Worm (Caenorhabditis elegans): ENCODE results near the gene hif-1.

ce11 chrV:20783642-20784041 lies 3.4 kb downstream of the hif-1 start:
- TF ChIP-seq ceh-30 (tag; optimal IDR thresholded peaks at IDR 0.05) = no peak
- TF ChIP-seq ceh-9 (tag; optimal IDR thresholded peaks at IDR 0.05) = no peak
- no peak for TF ChIP-seq T23F11.4 (GFP tag; optimal IDR thresholded peaks at IDR 0.05)
- TF ChIP-seq K09A11.1 (tag; optimal IDR thresholded peaks at IDR 0.05; ENCODE audit: insufficient read depth) = no peak
- TF ChIP-seq elt-2 (tag; optimal IDR thresholded peaks at IDR 0.05) = no peak
- TF ChIP-seq tbx-2 (tag; optimal IDR thresholded peaks at IDR 0.05) = no peak
- TF ChIP-seq sox-2 (GFP tag; IDR thresholded peaks at IDR 0.05) = no peak
- TF ChIP-seq unc-55 (GFP tag; optimal IDR thresholded peaks at IDR 0.05) = no peak
- no peak for TF ChIP-seq dve-1 (tag; optimal IDR thresholded peaks at IDR 0.05)
- no peak for TF ChIP-seq syd-9 (tag; optimal IDR thresholded peaks at IDR 0.05)

All from whole organism, late embryonic.